Worm (Caenorhabditis elegans) whole organism, L2 larva: Measurements from ENCODE around the gene ubc-19.

ENCODE experiments used
- R02D3.7 ChIP-seq: fragments of 150-350 bp; optimal IDR thresholded peaks from 2 replicates; lab custom pipeline; 2014; ENCODE audit warnings: missing biosample characterization, missing genetic modification characterization
- Y55F3AM.14 ChIP-seq: fragments of 200-800 bp; sonication (Bioruptor generic); optimal IDR thresholded peaks from 2 replicates; lab custom pipeline; 2018; ENCODE audit warnings: mild to moderate bottlenecking, missing genetic modification characterization, missing compliant biosample characterization
- aly-2 ChIP-seq: fragments of 150-350 bp; optimal IDR thresholded peaks from 2 replicates; lab custom pipeline; 2014; ENCODE audit warnings: missing biosample characterization, missing genetic modification characterization
- ama-1 ChIP-seq: fragments of 150-350 bp; optimal IDR thresholded peaks from 2 replicates; lab custom pipeline; 2018; ENCODE audit warnings: inconsistent platforms
- ceh-16 ChIP-seq: fragments of 150-350 bp; optimal IDR thresholded peaks from 2 replicates; lab custom pipeline; 2014; ENCODE audit warnings: missing biosample characterization, missing genetic modification characterization
- dmd-4 ChIP-seq: sonication (generic microtip); optimal IDR thresholded peaks from 2 replicates; lab custom pipeline; 2017; ENCODE audit warnings: missing biosample characterization, missing genetic modification characterization
- egl-27 ChIP-seq: sonication (generic microtip); optimal IDR thresholded peaks from 3 replicates; lab custom pipeline; 2017; ENCODE audit warnings: missing biosample characterization, missing genetic modification reagents, missing genetic modification characterization
- elt-1 ChIP-seq: fragments of 150-350 bp; optimal IDR thresholded peaks from 2 replicates; lab custom pipeline; 2014; ENCODE audit warnings: missing biosample characterization, missing genetic modification characterization
- fos-1 ChIP-seq: fragments of 150-350 bp; optimal IDR thresholded peaks from 2 replicates; lab custom pipeline; 2014; ENCODE audit warnings: missing biosample characterization, missing genetic modification characterization
- gmeb-1 ChIP-seq: fragments of 150-350 bp; optimal IDR thresholded peaks from 2 replicates; lab custom pipeline; 2014; ENCODE audit warnings: missing biosample characterization, missing genetic modification characterization
- lin-13 ChIP-seq: fragments of 150-350 bp; optimal IDR thresholded peaks from 2 replicates; lab custom pipeline; 2014; ENCODE audit warnings: missing biosample characterization, missing genetic modification reagents, missing genetic modification characterization
- lsy-2 ChIP-seq, 2 experiments: fragments of 150-350 bp in 1 of 2; sonication (generic microtip) in 1 of 2; optimal IDR thresholded peaks; 2 replicates each; lab custom pipeline; 2014 to 2017; ENCODE audit warnings: missing biosample characterization in 2 of 2, missing genetic modification characterization in 2 of 2
- mab-5 ChIP-seq: fragments of 150-350 bp; optimal IDR thresholded peaks from 2 replicates; lab custom pipeline; 2014; ENCODE audit warnings: missing biosample characterization, missing genetic modification characterization
- nhr-12 ChIP-seq: fragments of 150-350 bp; optimal IDR thresholded peaks from 2 replicates; lab custom pipeline; 2014; ENCODE audit warnings: missing biosample characterization, missing genetic modification characterization
- nhr-129 ChIP-seq: fragments of 150-350 bp; optimal IDR thresholded peaks from 2 replicates; lab custom pipeline; 2014; ENCODE audit warnings: missing biosample characterization, missing genetic modification characterization
- nhr-21 ChIP-seq: fragments of 150-350 bp; optimal IDR thresholded peaks from 2 replicates; lab custom pipeline; 2014; ENCODE audit warnings: missing biosample characterization, missing genetic modification characterization
- nhr-25 ChIP-seq: fragments of 150-350 bp; sonication (generic microtip); optimal IDR thresholded peaks from 3 replicates; lab custom pipeline; 2014; ENCODE audit warnings: missing biosample characterization, missing genetic modification characterization
- sma-3 ChIP-seq: sonication (generic microtip); optimal IDR thresholded peaks from 2 replicates; lab custom pipeline; 2016; ENCODE audit warnings: missing genetic modification reagents, missing genetic modification characterization, missing compliant biosample characterization
- sma-9 ChIP-seq, 2 experiments: fragments of 150-350 bp in 1 of 2; sonication (generic microtip) in 1 of 2; optimal IDR thresholded peaks; 2 replicates each; lab custom pipeline; 2014 to 2016; ENCODE audit warnings: missing genetic modification characterization in 2 of 2, mild to moderate bottlenecking in 1 of 2, missing biosample characterization in 1 of 2, missing compliant biosample characterization in 1 of 2, missing genetic modification reagents in 1 of 2, moderate library complexity in 1 of 2
- unc-55 ChIP-seq: fragments of 150-350 bp; sonication (generic microtip); optimal IDR thresholded peaks from 3 replicates; lab custom pipeline; 2014; ENCODE audit warnings: missing biosample characterization, missing genetic modification reagents, missing genetic modification characterization
- ztf-1 ChIP-seq: fragments of 200-800 bp; sonication (Bioruptor generic); conservative IDR thresholded peaks from 2 replicates; pipeline ENCODE4 v1.3.6; 2022; ENCODE audit warnings: missing genetic modification characterization, missing compliant biosample characterization
- ztf-11 ChIP-seq: sonication (generic microtip); optimal IDR thresholded peaks from 2 replicates; lab custom pipeline; 2017; ENCODE audit warnings: missing biosample characterization, missing genetic modification characterization
- ztf-4 ChIP-seq: fragments of 150-350 bp; optimal IDR thresholded peaks from 2 replicates; lab custom pipeline; 2014; ENCODE audit warnings: missing biosample characterization, missing genetic modification characterization

Gene ubc-19

ce11 chrV:18639601-18640354, 49.8 kb downstream of the ubc-19 start, which contains the start of gene egas-1:
egas-1 (plus strand) TSS chrV:18640304.
- peak; percentile 50 for TF ChIP-seq nhr-21 (tag; lab: Kevin White, UChicago)
- peak; percentile 23 for TF ChIP-seq lin-13
- peak; percentile 14 for TF ChIP-seq ztf-4 (tag; lab: Kevin White, UChicago)
- peak in 1 of 2 experiments; percentile 1 for TF ChIP-seq lsy-2 (tag; optimal IDR thresholded peaks at IDR 0.05; lab: Kevin White, UChicago)
- TF ChIP-seq ztf-11 (tag; lab: Kevin White, UChicago), result no peak
- peak; percentile 58 for TF ChIP-seq sma-3 (GFP tag; lab: Kevin White, UChicago)
- TF ChIP-seq unc-55 (GFP tag; lab: Kevin White, UChicago), result no peak
- no peak for TF ChIP-seq sma-9 (GFP tag; optimal IDR thresholded peaks at IDR 0.05; lab: Kevin White, UChicago)
- TF ChIP-seq sma-9 (tag; optimal IDR thresholded peaks at IDR 0.05; lab: Kevin White, UChicago), result no peak
- peak; percentile 83 for TF ChIP-seq ama-1 (lab: Kevin White, UChicago)
- no peak for TF ChIP-seq Y55F3AM.14
- no peak for TF ChIP-seq mab-5 (tag; lab: Kevin White, UChicago)
- no peak for TF ChIP-seq ztf-1 (GFP tag; lab: Robert Waterston, UW)

DNA sequence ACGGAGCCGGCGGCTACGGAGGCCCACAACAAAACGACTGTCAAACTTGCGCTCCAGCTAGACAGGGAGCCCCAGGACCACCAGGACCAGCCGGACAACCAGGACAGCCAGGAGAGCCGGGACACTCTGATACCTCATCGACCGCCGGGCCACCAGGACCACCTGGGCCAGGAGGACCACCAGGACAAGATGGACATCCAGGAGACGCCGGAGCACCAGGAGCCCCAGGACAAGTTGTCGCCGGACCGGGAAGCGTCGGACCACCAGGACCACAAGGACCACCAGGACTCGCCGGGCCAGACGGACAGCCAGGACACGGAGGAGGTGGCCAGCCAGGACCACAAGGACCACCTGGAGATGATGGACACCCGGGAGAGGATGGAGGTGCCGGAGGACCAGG, 50.5 kb downstream of the ubc-19 start:
- TF ChIP-seq Y55F3AM.14, result no peak
- TF ChIP-seq R02D3.7 (tag; lab: Kevin White, UChicago), result no peak
- no peak for TF ChIP-seq sma-3 (GFP tag; lab: Kevin White, UChicago)
- TF ChIP-seq lin-13, result no peak
- no peak for TF ChIP-seq egl-27
- no peak for TF ChIP-seq nhr-12 (tag; lab: Kevin White, UChicago)

DNA sequence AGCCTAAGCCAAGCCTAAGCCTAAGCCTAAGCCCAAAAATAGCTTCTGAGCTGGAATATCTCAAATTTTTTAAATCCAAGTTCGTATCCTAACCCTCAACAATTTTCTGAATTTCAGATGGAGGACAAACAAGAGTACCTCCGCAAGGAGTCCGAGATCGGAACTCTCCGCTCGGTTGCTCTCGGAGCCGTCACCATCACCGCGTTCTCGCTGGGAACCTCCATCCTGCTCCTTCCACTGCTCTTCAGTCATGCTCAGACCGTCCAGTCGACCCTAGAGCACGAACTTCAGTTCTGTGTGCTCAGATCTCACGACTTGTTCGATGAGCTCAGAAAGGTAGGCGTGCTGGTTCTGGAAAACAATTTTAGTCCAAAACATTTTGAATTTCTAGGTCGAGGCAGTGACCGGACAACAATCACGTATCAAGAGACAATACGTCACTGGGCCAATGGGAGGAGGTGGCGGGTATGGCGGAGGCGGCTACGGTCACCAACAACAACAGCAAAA, 51.1 kb downstream of the ubc-19 start, which contains the start of gene col-42:
col-42 (plus strand) TSS at position 118 of the 507 bp plus-strand sequence.
- TF ChIP-seq ceh-16, result peak; percentile 0
- no peak for TF ChIP-seq aly-2 (tag; lab: Kevin White, UChicago)
- no peak for TF ChIP-seq nhr-21 (tag; lab: Kevin White, UChicago)
- TF ChIP-seq elt-1 (tag; lab: Kevin White, UChicago), result no peak
- no peak for TF ChIP-seq ama-1 (lab: Kevin White, UChicago)
- peak; percentile 34 for TF ChIP-seq sma-3 (GFP tag; lab: Kevin White, UChicago)

DNA sequence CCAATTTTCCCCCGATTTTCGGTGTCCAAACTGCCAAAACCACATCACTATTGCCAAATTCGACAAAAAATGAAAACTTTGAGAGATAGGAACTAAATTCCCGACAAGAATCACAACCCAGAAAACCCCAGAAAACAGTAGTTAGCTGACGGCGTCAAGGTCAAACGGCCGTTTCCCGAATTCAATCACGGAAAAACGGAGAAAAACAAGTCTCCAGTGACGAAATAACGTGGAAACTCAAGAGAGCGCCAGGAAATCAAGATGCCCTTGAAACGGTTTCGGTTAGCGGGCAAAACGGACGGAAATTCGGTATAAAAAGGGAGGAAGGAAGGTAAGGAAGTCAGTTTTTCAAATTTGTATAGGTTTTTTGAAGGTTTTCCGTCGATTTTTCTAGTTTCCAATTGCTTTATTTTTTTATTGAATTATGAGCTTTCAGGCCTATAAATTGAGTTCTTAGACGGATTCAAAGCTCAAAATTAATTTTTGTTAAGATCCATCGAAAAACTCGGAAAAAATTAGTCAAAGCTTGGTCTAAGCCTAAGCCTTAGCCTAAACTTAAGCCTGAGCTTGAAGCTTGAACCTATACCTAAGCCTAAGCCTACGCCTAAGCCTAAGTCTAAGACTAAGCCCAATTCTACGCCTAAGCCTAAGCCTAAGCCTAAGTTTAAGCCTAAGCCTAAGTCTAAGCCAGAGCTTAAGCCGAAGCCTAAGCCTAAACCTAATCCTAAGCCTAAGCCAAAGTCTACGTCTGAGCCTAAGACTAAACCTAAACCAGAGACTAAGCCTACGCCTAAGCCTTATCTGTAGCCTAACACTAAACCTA, 51.8 kb downstream of the ubc-19 start:
- TF ChIP-seq nhr-25 (peak; percentile 36), ama-1 (lab: Kevin White, UChicago) (peak; percentile 69), dmd-4 (tag; lab: Kevin White, UChicago) (no peak), sma-3 (GFP tag; lab: Kevin White, UChicago) (peak; percentile 58), nhr-129 (tag; lab: Kevin White, UChicago) (peak; percentile 22), nhr-21 (tag; lab: Kevin White, UChicago) (peak; percentile 6), gmeb-1 (tag; lab: Kevin White, UChicago) (peak; percentile 11), fos-1 (no peak)
